Fruit fly (Drosophila melanogaster) whole organism, wandering third instar larva: ENCODE results near the gene sra.

Experiments used
- Hnf4 ChIP-seq: fragments of 200-800 bp; sonication (Bioruptor generic); optimal IDR thresholded peaks from 2 replicates; lab custom pipeline; 2016; ENCODE audit warnings: missing biosample characterization, mild to moderate bottlenecking, missing genetic modification characterization
- Sp1 ChIP-seq: fragments of 200-800 bp; sonication (Bioruptor generic); optimal IDR thresholded peaks from 3 replicates; lab custom pipeline; 2019; ENCODE audit warnings: missing biosample characterization, mild to moderate bottlenecking, missing genetic modification characterization, moderate library complexity
- pan ChIP-seq: fragments of >200 bp; optimal IDR thresholded peaks from 2 replicates; lab custom pipeline; 2017
- rgr ChIP-seq: fragments of 200-800 bp; sonication (Bioruptor generic); optimal IDR thresholded peaks from 3 replicates; lab custom pipeline; 2016; ENCODE audit warnings: missing biosample characterization, mild to moderate bottlenecking, missing genetic modification characterization
- usp ChIP-seq: fragments of >200 bp; optimal IDR thresholded peaks from 2 replicates; lab custom pipeline; 2017; ENCODE audit warnings: missing biosample characterization, missing genetic modification characterization

DNA sequence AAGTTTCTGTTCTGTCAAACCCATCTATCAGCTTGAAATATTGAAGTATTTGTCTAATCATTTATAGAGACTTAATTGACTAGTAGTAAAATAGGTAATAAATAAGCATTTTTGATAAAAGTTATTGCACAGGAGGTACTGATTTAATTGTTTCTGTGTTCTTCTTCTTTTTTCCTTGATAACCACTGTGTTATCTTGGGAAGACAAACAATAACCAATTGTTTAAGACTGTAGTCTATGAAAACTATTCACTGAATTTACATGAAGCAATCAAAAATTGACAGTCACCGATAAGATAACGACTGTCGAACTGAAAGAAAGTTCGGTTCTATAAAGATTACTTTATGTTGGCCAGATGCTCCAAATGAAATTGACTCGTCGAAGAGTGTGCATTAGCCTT is 13.3 kb upstream of the sra start:
- TF ChIP-seq rgr (no peak), pan (lab: Kevin White, UChicago) (no peak), Hnf4 (no peak), usp (GFP tag; lab: Kevin White, UChicago) (no peak), Sp1 (GFP tag; lab: Kevin White, UChicago) (no peak)
